Fruit fly (Drosophila melanogaster): ENCODE data around the gene eIF4EHP.

eIF4EHP gene

dm6 chr3R:24130080-24130479 is 21.3 kb upstream of the eIF4EHP start, which contains the start of the genes GatB and Tsc1 (continued):
- TF ChIP-seq Drgx (GFP tag; IDR thresholded peaks at IDR 0.05) (no peak), stwl (tag; optimal IDR thresholded peaks at IDR 0.05) (peak; percentile 65), CG17385 (GFP tag; optimal IDR thresholded peaks at IDR 0.05) (peak; percentile 46), Dll (GFP tag; IDR thresholded peaks at IDR 0.05; ENCODE audit: partially characterized antibody) (0 out of 4 replicates have a peak, but pooled peaks have one; percentile 26), CG7745 (tag; optimal IDR thresholded peaks at IDR 0.05) (no peak), bbx (GFP tag; IDR thresholded peaks at IDR 0.05; ENCODE audit: partially characterized antibody) (peak; percentile 50; the same call in 1 of the 2 replicates), CG13287 (GFP tag; IDR thresholded peaks at IDR 0.05; ENCODE audit: partially characterized antibody) (peak; percentile 69), CG4820 (GFP tag; optimal IDR thresholded peaks at IDR 0.05) (no peak), dati (GFP tag; IDR thresholded peaks at IDR 0.05) (no peak), CG18476 (GFP tag; optimal IDR thresholded peaks at IDR 0.05) (no peak), H2.0 (GFP tag; IDR thresholded peaks at IDR 0.05) (no peak), zfh1 (GFP tag; IDR thresholded peaks at IDR 0.05) (no peak), CG10462 (GFP tag; optimal IDR thresholded peaks at IDR 0.05) (no peak), fd102C (GFP tag; optimal IDR thresholded peaks at IDR 0.05) (no peak), ara (GFP tag; IDR thresholded peaks at IDR 0.05) (no peak), jigr1 (GFP tag; IDR thresholded peaks at IDR 0.05) (no peak), Dbx (GFP tag; IDR thresholded peaks at IDR 0.05) (no peak), Dref (GFP tag; IDR thresholded peaks at IDR 0.05) (peak; percentile 61), CG9876 (GFP tag; optimal IDR thresholded peaks at IDR 0.05) (no peak), Hmr (GFP tag; optimal IDR thresholded peaks at IDR 0.05) (no peak), Hey (tag; optimal IDR thresholded peaks at IDR 0.05) (no peak), rib (GFP tag; IDR thresholded peaks at IDR 0.05) (0 out of 2 replicates have a peak, but pooled peaks have one; percentile 21), CG11696 (GFP tag; IDR thresholded peaks at IDR 0.05) (no peak), Doc3 (GFP tag; IDR thresholded peaks at IDR 0.05; ENCODE audit: partially characterized antibody) (no peak), CG4854 (GFP tag; optimal IDR thresholded peaks at IDR 0.05) (no peak), Bgb (GFP tag; IDR thresholded peaks at IDR 0.05; ENCODE audit: partially characterized antibody) (peak; percentile 62), CG31441 (GFP tag; IDR thresholded peaks at IDR 0.05) (no peak), Nf-YB (GFP tag; optimal IDR thresholded peaks at IDR 0.05) (peak; percentile 36), CG7357 (GFP tag; IDR thresholded peaks at IDR 0.05) (no peak), Myb (GFP tag; optimal IDR thresholded peaks at IDR 0.05) (peak; percentile 19), kni (GFP tag; optimal IDR thresholded peaks at IDR 0.05) (no peak), CG7928 (GFP tag; optimal IDR thresholded peaks at IDR 0.05) (no peak), sna (GFP tag; IDR thresholded peaks at IDR 0.05; ENCODE audit: partially characterized antibody) (peak; percentile 46; the same call in 1 of the 2 replicates), CG13894 (tag; optimal IDR thresholded peaks at IDR 0.05) (no peak), CG7963 (GFP tag; IDR thresholded peaks at IDR 0.05; ENCODE audit: partially characterized antibody) (peak; percentile 37; the same call in 1 of the 3 replicates), CG2116 (GFP tag; optimal IDR thresholded peaks at IDR 0.05) (peak; percentile 45), cad (GFP tag; optimal IDR thresholded peaks at IDR 0.05) (no peak), CG8281 (tag; optimal IDR thresholded peaks at IDR 0.05) (no peak), cg (GFP tag; optimal IDR thresholded peaks at IDR 0.05) (no peak), knrl (GFP tag; IDR thresholded peaks at IDR 0.05; ENCODE audit: partially characterized antibody) (peak; percentile 38; the same call in 1 of the 3 replicates), CG1024 (GFP tag; IDR thresholded peaks at IDR 0.05) (no peak), wek (GFP tag; optimal IDR thresholded peaks at IDR 0.05) (peak; percentile 17), CHES-1-like (GFP tag; optimal IDR thresholded peaks at IDR 0.05) (no peak), sug (tag; optimal IDR thresholded peaks at IDR 0.05) (no peak), MBD-R2 (GFP tag; IDR thresholded peaks at IDR 0.05) (peak; percentile 98), dm (GFP tag; optimal IDR thresholded peaks at IDR 0.05) (no peak), Asciz (GFP tag; optimal IDR thresholded peaks at IDR 0.05) (no peak), CG11093 (GFP tag; IDR thresholded peaks at IDR 0.05) (no peak), CG10959 (GFP tag; IDR thresholded peaks at IDR 0.05) (no peak), Dp (GFP tag; optimal IDR thresholded peaks at IDR 0.05) (peak; percentile 65), CTCF (GFP tag; optimal IDR thresholded peaks at IDR 0.05) (no peak)
